Worm (Caenorhabditis elegans) whole organism, young adult: Measurements from ENCODE around the gene F54H5.3.

Experiments
- ama-1 ChIP-seq, 3 experiments: fragments of 150-350 bp in 1 of 3; sonication (generic microtip) in 2 of 3; optimal IDR thresholded peaks; 2 replicates each; lab custom pipeline; 2014 to 2018; ENCODE audit warnings: missing biosample characterization in 2 of 3, missing genetic modification characterization in 2 of 3, missing genetic modification reagents in 2 of 3
- tbp1 ChIP-seq: fragments of 200-800 bp; sonication (Bioruptor generic); optimal IDR thresholded peaks from 2 replicates; lab custom pipeline; 2018; ENCODE audit warnings: mild to moderate bottlenecking, missing genetic modification characterization, missing compliant biosample characterization

- TF ChIP-seq ama-1 (optimal IDR thresholded peaks at IDR 0.05; lab: Kevin White, UChicago) (no peak), ama-1 (GFP tag; optimal IDR thresholded peaks at IDR 0.05; lab: Kevin White, UChicago) (no peak), tbp1 (GFP tag; lab: Kevin White, UChicago) (no peak)
Measured at ce11 chrII:6636136-6636535, 14.2 kb downstream of the F54H5.3 start, which contains the start of gene T19D12.5.
